Fruit fly (Drosophila melanogaster) whole organism, wandering third instar larva: ENCODE measurements around the gene pot.

Source experiments
- Abd-B ChIP-seq: fragments of >200 bp; optimal IDR thresholded peaks from 2 replicates; lab custom pipeline; 2017; ENCODE audit warnings: missing biosample characterization, missing genetic modification characterization
- CG32264 ChIP-seq: fragments of 200-800 bp; sonication (Bioruptor generic); optimal IDR thresholded peaks from 2 replicates; lab custom pipeline; 2016; ENCODE audit warnings: missing biosample characterization, missing genetic modification characterization
- CG9705 ChIP-seq: fragments of 200-800 bp; sonication (Bioruptor generic); optimal IDR thresholded peaks from 2 replicates; lab custom pipeline; 2018; ENCODE audit warnings: missing biosample characterization, mild to moderate bottlenecking, missing genetic modification characterization
- CrebA ChIP-seq: fragments of 200-800 bp; sonication (Bioruptor generic); optimal IDR thresholded peaks from 2 replicates; lab custom pipeline; 2016; ENCODE audit warnings: missing biosample characterization, mild to moderate bottlenecking, missing genetic modification characterization, borderline replicate concordance
- Dfd ChIP-seq: fragments of >200 bp; optimal IDR thresholded peaks from 2 replicates; lab custom pipeline; 2017; ENCODE audit warnings: missing biosample characterization, missing genetic modification characterization
- Dif ChIP-seq: fragments of 200-275, 200-300 bp; sonication (Bioruptor generic); optimal IDR thresholded peaks from 2 replicates; lab custom pipeline; 2018; ENCODE audit warnings: missing biosample characterization, missing genetic modification characterization; ENCODE audit not compliant: partially characterized antibody
- GATAd ChIP-seq: sonication (Bioruptor generic); optimal IDR thresholded peaks from 2 replicates; lab custom pipeline; 2016; ENCODE audit warnings: missing biosample characterization, missing genetic modification characterization
- HLH106 ChIP-seq: fragments of 200-800 bp; optimal IDR thresholded peaks from 3 replicates; lab custom pipeline; 2019; ENCODE audit warnings: missing biosample characterization, mild to moderate bottlenecking, missing genetic modification characterization, moderate library complexity
- Hnf4 ChIP-seq: fragments of 200-800 bp; sonication (Bioruptor generic); optimal IDR thresholded peaks from 2 replicates; lab custom pipeline; 2016; ENCODE audit warnings: missing biosample characterization, mild to moderate bottlenecking, missing genetic modification characterization
- Hr83 ChIP-seq: fragments of 200-300 bp; sonication (Bioruptor generic); optimal IDR thresholded peaks from 2 replicates; lab custom pipeline; 2016; ENCODE audit warnings: missing biosample characterization, mild to moderate bottlenecking, missing genetic modification characterization, moderate library complexity; ENCODE audit not compliant: poor library complexity, severe bottlenecking
- Jra ChIP-seq: sonication (Bioruptor generic); optimal IDR thresholded peaks from 2 replicates; lab custom pipeline; 2016; ENCODE audit warnings: missing biosample characterization, missing genetic modification characterization
- Mio ChIP-seq: sonication (Bioruptor generic); optimal IDR thresholded peaks from 2 replicates; lab custom pipeline; 2016; ENCODE audit warnings: missing biosample characterization, missing genetic modification characterization
- Myc ChIP-seq: fragments of >200 bp; optimal IDR thresholded peaks from 2 replicates; lab custom pipeline; 2017
- N ChIP-seq: fragments of >200 bp; optimal IDR thresholded peaks from 2 replicates; lab custom pipeline; 2018; ENCODE audit warnings: missing biosample characterization, missing external identifiers, missing genetic modification characterization
- OdsH ChIP-seq: fragments of 200-800 bp; sonication (Bioruptor generic); optimal IDR thresholded peaks from 2 replicates; lab custom pipeline; 2016; ENCODE audit warnings: missing biosample characterization, mild to moderate bottlenecking, missing genetic modification characterization
- Rel ChIP-seq, 2 experiments: fragments of 200-800 bp; sonication (Bioruptor generic) in 1 of 2; optimal IDR thresholded peaks; 2 replicates in 1 of 2; 3 replicates in 1 of 2; lab custom pipeline; 2016 to 2019; ENCODE audit warnings: mild to moderate bottlenecking in 2 of 2, missing biosample characterization in 2 of 2, missing genetic modification characterization in 2 of 2, moderate library complexity in 1 of 2
- Sp1 ChIP-seq: fragments of 200-800 bp; sonication (Bioruptor generic); optimal IDR thresholded peaks from 3 replicates; lab custom pipeline; 2019; ENCODE audit warnings: missing biosample characterization, mild to moderate bottlenecking, missing genetic modification characterization, moderate library complexity
- Vsx2 ChIP-seq: fragments of 200-300, 225-300 bp; sonication (Bioruptor generic); optimal IDR thresholded peaks from 2 replicates; lab custom pipeline; 2018; ENCODE audit warnings: missing biosample characterization, missing genetic modification characterization; ENCODE audit not compliant: partially characterized antibody
- br ChIP-seq: fragments of 200-800 bp; sonication (Bioruptor generic); optimal IDR thresholded peaks from 2 replicates; lab custom pipeline; 2016; ENCODE audit warnings: missing biosample characterization, missing genetic modification characterization
- brk ChIP-seq: fragments of 200-800 bp; sonication (Bioruptor generic); optimal IDR thresholded peaks from 2 replicates; lab custom pipeline; 2016; ENCODE audit warnings: missing biosample characterization, mild to moderate bottlenecking, missing genetic modification characterization
- dmrt93B ChIP-seq: fragments of 200-800 bp; sonication (Bioruptor generic); optimal IDR thresholded peaks from 2 replicates; lab custom pipeline; 2018; ENCODE audit warnings: missing biosample characterization, mild to moderate bottlenecking, missing genetic modification characterization
- dsf ChIP-seq: sonication (Bioruptor generic); optimal IDR thresholded peaks from 2 replicates; lab custom pipeline; 2016; ENCODE audit warnings: missing biosample characterization, missing genetic modification characterization, borderline replicate concordance
- ey ChIP-seq: fragments of 200-800 bp; sonication (Bioruptor generic); optimal IDR thresholded peaks from 2 replicates; lab custom pipeline; 2016; ENCODE audit warnings: missing biosample characterization, missing genetic modification characterization
- foxo ChIP-seq, 2 experiments: fragments of 200-800 bp; sonication (Bioruptor generic); optimal IDR thresholded peaks; 2 replicates in 1 of 2; 3 replicates in 1 of 2; lab custom pipeline; 2016 to 2017; ENCODE audit warnings: missing biosample characterization in 2 of 2, missing genetic modification characterization in 2 of 2
- fru ChIP-seq: fragments of 200-800 bp; sonication (Bioruptor generic); optimal IDR thresholded peaks from 3 replicates; lab custom pipeline; 2016; ENCODE audit warnings: missing biosample characterization, mild to moderate bottlenecking, missing genetic modification characterization
- h ChIP-seq: fragments of 200-800 bp; sonication (Bioruptor generic); optimal IDR thresholded peaks from 3 replicates; lab custom pipeline; 2016; ENCODE audit warnings: missing biosample characterization, mild to moderate bottlenecking, missing genetic modification characterization
- jim ChIP-seq: fragments of 175-275, 200-325 bp; sonication (Bioruptor generic); optimal IDR thresholded peaks from 2 replicates; lab custom pipeline; 2016; ENCODE audit warnings: missing biosample characterization, mild to moderate bottlenecking, missing genetic modification characterization
- lola ChIP-seq: fragments of >200 bp; optimal IDR thresholded peaks from 2 replicates; lab custom pipeline; 2017; ENCODE audit warnings: missing biosample characterization, missing genetic modification characterization
- pan ChIP-seq: fragments of >200 bp; optimal IDR thresholded peaks from 2 replicates; lab custom pipeline; 2017
- psq ChIP-seq: fragments of 200-800 bp; sonication (Bioruptor generic); optimal IDR thresholded peaks from 3 replicates; lab custom pipeline; 2017; ENCODE audit warnings: missing biosample characterization, mild to moderate bottlenecking, missing genetic modification characterization, moderate library complexity
- sage ChIP-seq: fragments of 200-800 bp; sonication (Bioruptor generic); optimal IDR thresholded peaks from 2 replicates; lab custom pipeline; 2016; ENCODE audit warnings: missing biosample characterization, mild to moderate bottlenecking, missing genetic modification characterization
- sv ChIP-seq: fragments of 200-800 bp; sonication (Bioruptor generic); optimal IDR thresholded peaks from 3 replicates; lab custom pipeline; 2016; ENCODE audit warnings: missing biosample characterization, missing genetic modification characterization
- tai ChIP-seq: sonication (Bioruptor generic); optimal IDR thresholded peaks from 2 replicates; lab custom pipeline; 2016; ENCODE audit warnings: missing biosample characterization, missing genetic modification characterization
- usp ChIP-seq: fragments of >200 bp; optimal IDR thresholded peaks from 2 replicates; lab custom pipeline; 2017; ENCODE audit warnings: missing biosample characterization, missing genetic modification characterization
- woc ChIP-seq: sonication (Bioruptor generic); optimal IDR thresholded peaks from 2 replicates; lab custom pipeline; 2016; ENCODE audit warnings: missing biosample characterization, mild to moderate bottlenecking, missing genetic modification characterization

The pot gene

dm6 chrX:11905144-11905543, 11.9 kb downstream of the pot start, which contains the start of gene Upf1:
TSS of gene Upf1 (minus strand) at chrX:11905371.
- TF ChIP-seq CrebA (GFP tag; lab: Kevin White, UChicago) (no peak), Abd-B (no peak), GATAd (GFP tag; lab: Kevin White, UChicago) (no peak), ey (GFP tag; lab: Kevin White, UChicago) (peak; percentile 6), fru (peak; percentile 83), Dif (GFP tag; lab: Kevin White, UChicago) (no peak), psq (no peak)

dm6 chrX:11895141-11895540, 21.9 kb downstream of the pot start:
- TF ChIP-seq dmrt93B (GFP tag; lab: Kevin White, UChicago) = no peak
- TF ChIP-seq br (GFP tag; lab: Kevin White, UChicago) = no peak
- no peak for TF ChIP-seq psq
- TF ChIP-seq Dfd (GFP tag; lab: Kevin White, UChicago) = peak; percentile 77

- TF ChIP-seq CG32264 (GFP tag; lab: Kevin White, UChicago) (no peak), lola (no peak), tai (GFP tag; lab: Kevin White, UChicago) (no peak), CG9705 (GFP tag; lab: Kevin White, UChicago) (no peak), Hnf4 (GFP tag; lab: Kevin White, UChicago) (no peak), Vsx2 (GFP tag; lab: Kevin White, UChicago) (no peak), brk (GFP tag; lab: Kevin White, UChicago) (no peak), HLH106 (tag; lab: Kevin White, UChicago) (no peak), Mio (GFP tag; lab: Kevin White, UChicago) (no peak)
These were observed 22.9 kb downstream of the pot start for dm6 chrX:11894198-11894597.

- TF ChIP-seq CG32264 (GFP tag; lab: Kevin White, UChicago) (no peak), woc (GFP tag; lab: Kevin White, UChicago) (no peak), fru (no peak), dmrt93B (GFP tag; lab: Kevin White, UChicago) (no peak), jim (GFP tag; lab: Kevin White, UChicago) (no peak), CG9705 (GFP tag; lab: Kevin White, UChicago) (no peak), usp (GFP tag; lab: Kevin White, UChicago) (no peak), Sp1 (GFP tag; lab: Kevin White, UChicago) (no peak), sv (GFP tag; lab: Kevin White, UChicago) (no peak), N (GFP tag; lab: Kevin White, UChicago) (no peak), br (GFP tag; lab: Kevin White, UChicago) (no peak), GATAd (GFP tag; lab: Kevin White, UChicago) (no peak), Hr83 (no peak), Jra (GFP tag; lab: Kevin White, UChicago) (no peak), CrebA (GFP tag; lab: Kevin White, UChicago) (no peak), Rel (GFP tag; optimal IDR thresholded peaks at IDR 0.05; lab: Kevin White, UChicago) (no peak), Rel (tag; optimal IDR thresholded peaks at IDR 0.05; lab: Kevin White, UChicago) (no peak), psq (no peak), Dfd (GFP tag; lab: Kevin White, UChicago) (no peak), sage (GFP tag; lab: Kevin White, UChicago) (no peak)
- TF ChIP-seq, all 38 proteins: peak for 0
These were observed 23.4 kb downstream of the pot start, which contains the start of gene wisp for dm6 chrX:11893643-11894042. TSS of gene wisp (plus strand) at chrX:11893943.

dm6 chrX:11891682-11892179, 25.3 kb downstream of the pot start, which contains the start of gene sicily:
TSS of gene sicily (plus strand) at chrX:11891732.
- TF ChIP-seq Abd-B (no peak), CrebA (GFP tag; lab: Kevin White, UChicago) (no peak), brk (GFP tag; lab: Kevin White, UChicago) (no peak), sv (GFP tag; lab: Kevin White, UChicago) (no peak), Myc (lab: Kevin White, UChicago) (no peak), CG9705 (GFP tag; lab: Kevin White, UChicago) (no peak), Dif (GFP tag; lab: Kevin White, UChicago) (no peak), Mio (GFP tag; lab: Kevin White, UChicago) (no peak), Hr83 (no peak), foxo (GFP tag; optimal IDR thresholded peaks at IDR 0.05; lab: Kevin White, UChicago) (no peak), ey (GFP tag; lab: Kevin White, UChicago) (no peak), Dfd (GFP tag; lab: Kevin White, UChicago) (no peak), CG32264 (GFP tag; lab: Kevin White, UChicago) (no peak), Hnf4 (GFP tag; lab: Kevin White, UChicago) (no peak), dsf (GFP tag; lab: Kevin White, UChicago) (no peak), Vsx2 (GFP tag; lab: Kevin White, UChicago) (no peak), OdsH (GFP tag; lab: Kevin White, UChicago) (no peak), h (no peak), pan (lab: Kevin White, UChicago) (no peak)
